Fruit fly (Drosophila melanogaster) whole organism: Measurements from ENCODE around the gene alphaKap4.

Experiments used
- CG8478 ChIP-seq: fragments of >200 bp; optimal IDR thresholded peaks from 2 replicates; lab custom pipeline; 2018; ENCODE audit warnings: inconsistent platforms
- Dll ChIP-seq: fragments of >200 bp; optimal IDR thresholded peaks from 2 replicates; lab custom pipeline; 2017
- psq ChIP-seq: fragments of >200 bp; optimal IDR thresholded peaks from 2 replicates; lab custom pipeline; 2017
- usp ChIP-seq: fragments of >200 bp; optimal IDR thresholded peaks from 2 replicates; lab custom pipeline; 2017; ENCODE audit warnings: missing biosample characterization, missing genetic modification characterization, mixed read lengths

DNA sequence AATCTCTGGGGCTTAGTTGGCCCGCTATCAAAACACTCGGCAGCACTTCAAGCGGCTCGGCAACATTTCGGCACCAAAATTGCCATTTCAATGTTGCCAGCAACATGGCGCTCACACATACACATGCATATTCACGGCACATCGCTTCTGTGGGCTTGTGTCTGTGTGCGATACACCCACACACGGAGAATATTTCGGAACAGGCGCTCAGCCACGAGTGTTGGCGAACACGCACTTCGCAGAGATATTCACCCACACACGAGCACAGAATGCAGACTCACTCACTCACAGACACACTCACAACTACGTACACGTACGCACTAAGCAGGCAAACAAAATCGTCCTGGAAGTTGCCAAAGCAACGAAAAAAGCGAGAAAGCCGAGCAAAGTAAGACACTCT is 9.9 kb downstream of the alphaKap4 start:
- no peak for TF ChIP-seq psq (lab: Kevin White, UChicago)
- TF ChIP-seq usp (GFP tag; lab: Kevin White, UChicago), result no peak
- no peak for TF ChIP-seq CG8478 (lab: Kevin White, UChicago)
- no peak for TF ChIP-seq Dll (lab: Kevin White, UChicago)
